Fruit fly (Drosophila melanogaster) ovary, adult (tissue): ENCODE results near the gene fbl.

ENCODE experiments used
- CG17801 ChIP-seq: fragments of 200-800 bp; optimal IDR thresholded peaks from 2 replicates; lab custom pipeline; 2019; ENCODE audit warnings: missing biosample characterization, mild to moderate bottlenecking, missing genetic modification characterization, moderate library complexity; ENCODE audit not compliant: partially characterized antibody

The fbl gene

dm6 chr3L:20370013-20370412, 14.2 kb upstream of the fbl start, which contains the start of gene CG13247:
CG13247 (plus strand) TSS chr3L:20370313.
- TF ChIP-seq CG17801 (GFP tag; lab: Kevin White, UChicago): no peak

DNA sequence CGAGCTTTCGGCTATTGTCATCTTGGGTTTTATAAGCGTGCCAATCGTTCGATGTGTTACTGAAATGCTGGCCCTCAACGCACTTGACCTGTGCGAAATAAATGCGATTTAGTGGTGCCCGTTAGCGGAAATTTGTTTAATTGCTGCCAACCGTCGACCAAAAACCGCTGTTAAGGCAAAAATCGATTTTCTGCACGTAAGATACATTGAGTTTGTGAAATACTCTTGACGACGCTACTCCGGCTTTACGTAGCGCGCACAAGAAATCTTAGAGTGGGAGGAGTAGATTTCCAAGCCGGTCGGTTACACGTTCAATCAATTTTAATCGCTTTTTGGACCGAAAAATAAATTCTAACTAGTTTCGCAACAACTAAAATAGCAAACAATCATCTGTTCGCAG, 8.8 kb upstream of the fbl start:
- TF ChIP-seq CG17801 (GFP tag; lab: Kevin White, UChicago): no peak

DNA sequence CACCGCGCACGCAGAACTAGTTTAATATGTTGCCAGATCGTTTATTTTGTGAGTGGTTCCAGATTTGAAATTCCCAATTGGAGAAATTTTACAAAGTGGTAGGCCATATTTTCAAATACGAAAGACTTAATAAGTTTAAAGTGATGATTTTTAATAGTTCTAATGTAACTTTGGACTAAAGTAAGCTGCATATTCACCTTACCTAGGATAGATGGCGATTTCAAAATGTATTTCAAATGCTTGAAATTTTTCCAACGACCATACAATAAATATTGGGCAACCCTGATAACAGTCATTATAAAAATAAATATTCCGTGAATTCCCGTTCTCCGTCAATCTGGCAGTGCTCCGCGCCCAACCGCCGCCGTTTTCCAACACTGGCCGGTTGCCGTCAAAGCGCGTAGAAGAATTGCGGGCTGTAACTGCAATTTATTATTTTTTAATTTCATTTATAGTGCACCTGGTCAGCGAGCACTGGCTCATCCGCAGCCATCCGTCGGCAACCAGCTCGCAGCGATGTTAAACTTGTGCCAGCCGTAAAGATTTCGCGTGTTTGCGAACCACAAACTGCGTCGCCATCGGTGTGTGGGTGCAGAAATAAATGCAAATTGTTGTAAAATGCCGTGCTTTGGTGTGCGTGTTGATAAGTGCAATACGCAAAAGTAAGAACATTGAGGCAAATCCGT, 8.2 kb upstream of the fbl start, which contains the start of the genes Ide and RhoBTB:
TSS of gene Ide (minus strand) at position 19 of the 686 bp plus-strand sequence.
TSS of gene RhoBTB (plus strand) at position 365 of the 686 bp plus-strand sequence.
- peak; percentile 45 for TF ChIP-seq CG17801 (GFP tag; lab: Kevin White, UChicago)

- TF ChIP-seq CG17801 (GFP tag; lab: Kevin White, UChicago): no peak
Measured at dm6 chr3L:20376564-20376920, 7.7 kb upstream of the fbl start.

- TF ChIP-seq CG17801 (GFP tag; lab: Kevin White, UChicago): no peak
Measured at dm6 chr3L:20379496-20379895, 4.7 kb upstream of the fbl start.

DNA sequence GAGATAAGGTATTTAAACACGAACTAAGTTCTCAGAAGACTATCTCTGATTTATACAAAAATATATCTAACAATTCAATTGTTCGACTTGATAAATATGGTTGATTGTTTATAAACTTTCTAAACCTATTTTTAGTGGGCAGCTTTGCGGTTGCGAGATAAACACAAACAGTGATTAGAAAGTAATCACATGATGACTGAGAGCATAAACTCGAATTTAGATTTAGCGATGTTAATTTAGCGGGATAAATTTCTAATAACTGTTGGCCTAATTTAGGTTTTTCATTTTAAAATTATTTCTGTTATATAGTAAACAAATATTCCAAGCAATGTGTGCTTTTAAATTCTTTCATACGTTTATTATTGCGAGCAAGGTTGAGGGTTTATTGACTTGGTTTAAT, 777 bp downstream of the fbl start:
- TF ChIP-seq CG17801 (GFP tag; lab: Kevin White, UChicago): no peak

dm6 chr3L:20385408-20385807, 1.2 kb downstream of the fbl start:
- no peak for TF ChIP-seq CG17801 (GFP tag; lab: Kevin White, UChicago)

dm6 chr3L:20385969-20386370, 1.7 kb downstream of the fbl start:
- no peak for TF ChIP-seq CG17801 (GFP tag; lab: Kevin White, UChicago)

DNA sequence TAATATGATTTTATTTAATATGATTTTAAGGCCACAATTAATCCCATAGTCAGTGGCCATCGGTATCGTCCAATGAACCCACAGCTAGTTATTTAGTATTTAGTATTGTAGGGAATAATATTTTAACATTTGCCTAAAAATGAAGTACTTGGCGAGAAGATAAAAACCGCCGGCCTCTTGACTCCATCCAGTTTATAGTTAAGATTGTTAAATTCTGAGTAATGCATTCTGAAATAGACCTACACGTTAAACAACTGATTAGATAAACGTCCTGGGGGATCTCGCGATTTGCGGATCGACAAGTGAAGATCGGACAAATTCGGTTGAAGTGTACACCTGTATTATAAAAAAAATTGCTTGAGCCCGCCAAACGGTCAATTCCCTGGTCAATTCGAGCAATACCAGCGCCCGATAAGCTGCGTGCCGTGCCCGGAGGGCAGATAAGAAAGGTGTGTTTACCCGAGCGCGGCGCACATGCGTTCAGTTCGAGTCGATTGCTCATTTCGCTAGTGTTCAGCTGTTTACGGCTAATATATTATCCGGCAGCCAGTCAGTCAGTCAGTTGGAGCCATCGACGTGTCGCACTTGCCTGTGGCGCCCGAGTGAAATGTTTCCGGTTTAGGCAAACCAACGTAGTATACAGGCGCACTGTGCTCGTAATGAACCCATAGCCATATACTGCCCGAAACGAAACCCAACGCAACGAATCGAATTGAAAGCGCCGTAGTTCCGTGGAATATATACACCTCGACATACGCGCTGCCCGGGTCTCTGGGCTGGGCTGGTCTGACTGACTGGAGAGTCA, 3.0 kb downstream of the fbl start:
- TF ChIP-seq CG17801 (GFP tag; lab: Kevin White, UChicago): no peak

dm6 chr3L:20387843-20388163, 3.6 kb downstream of the fbl start:
- no peak for TF ChIP-seq CG17801 (GFP tag; lab: Kevin White, UChicago)

- TF ChIP-seq CG17801 (GFP tag; lab: Kevin White, UChicago): no peak
Measured at dm6 chr3L:20388983-20389382, 4.8 kb downstream of the fbl start.

dm6 chr3L:20393357-20393756, 9.1 kb downstream of the fbl start, which contains the start of gene CG33969:
CG33969 (minus strand) TSS chr3L:20393553.
- peak; percentile 2 for TF ChIP-seq CG17801 (GFP tag; lab: Kevin White, UChicago)

DNA sequence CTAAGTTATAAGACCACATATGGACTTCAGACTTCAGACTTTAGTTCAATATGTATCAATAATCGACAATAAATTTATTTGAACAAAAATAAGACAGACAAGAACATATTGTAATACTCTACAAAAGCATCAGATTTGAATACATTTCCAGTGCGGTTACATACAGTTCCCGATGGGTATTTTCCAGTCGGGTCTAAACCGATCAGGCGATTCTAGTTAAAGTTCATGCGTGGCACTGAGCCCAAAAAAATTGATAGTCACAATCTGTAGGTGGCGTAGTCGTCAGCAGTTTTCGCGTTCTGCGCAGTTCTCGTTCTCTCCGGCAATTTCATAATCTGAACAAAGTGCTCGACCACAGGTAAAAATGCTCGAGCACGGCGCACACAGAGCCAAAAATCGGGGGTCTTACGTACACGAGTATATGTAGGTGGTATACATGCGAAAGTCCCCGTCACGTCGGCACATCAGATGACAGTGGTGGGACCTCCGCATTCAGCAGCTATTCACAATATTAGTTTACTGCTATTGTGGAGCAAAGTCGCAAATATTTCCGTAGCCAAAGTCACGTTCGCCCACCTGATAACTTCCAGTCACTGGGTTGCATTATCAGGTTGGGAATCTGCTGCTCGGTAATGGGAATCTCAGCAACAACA, 11.2 kb downstream of the fbl start:
- TF ChIP-seq CG17801 (GFP tag; lab: Kevin White, UChicago): peak; percentile 75

dm6 chr3L:20396047-20396446, 11.8 kb downstream of the fbl start:
- TF ChIP-seq CG17801 (GFP tag; lab: Kevin White, UChicago): no peak

dm6 chr3L:20397770-20398169, 13.5 kb downstream of the fbl start:
- no peak for TF ChIP-seq CG17801 (GFP tag; lab: Kevin White, UChicago)
